6 worm cellular contexts compared by ENCODE assay signal in the genomic region with DNA sequence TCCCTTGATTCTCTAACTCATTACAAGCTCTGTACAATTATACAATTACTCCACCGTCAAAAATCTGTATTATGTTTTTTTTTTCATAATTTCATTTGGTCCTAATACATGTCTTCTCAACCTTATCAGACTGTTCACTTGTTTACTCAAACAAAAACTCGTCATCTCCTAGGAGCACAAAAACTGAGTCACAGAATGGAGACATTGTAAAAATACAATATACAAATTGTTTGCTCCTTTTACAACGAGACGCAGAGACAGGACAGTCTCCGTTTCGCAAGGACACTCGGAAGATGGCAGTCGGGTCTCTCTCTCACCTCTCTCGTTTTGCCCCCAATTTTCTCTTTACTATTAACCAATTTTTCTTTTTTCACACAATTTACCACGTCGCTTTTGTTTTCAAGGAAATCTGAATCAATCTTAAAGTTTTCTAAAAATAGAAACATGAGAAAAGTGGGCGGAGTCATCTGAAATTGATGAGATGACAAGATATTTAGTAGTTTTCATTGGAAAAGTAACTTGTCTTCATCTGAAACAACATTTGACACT.
A peak's percentile ranks its signal among the peaks of the same experiment; 100 is the strongest.
TF ChIP-seq lines count a peak whose summit lies in the region.

A gene (plus strand): TSS at position 499 of the 549 bp plus-strand sequence.

TF ChIP-seq in whole organism, L1 larva, 84 proteins besides CTCF, POLR2A, EP300 and RAD21:
- peak; percentile 1 for TF ChIP-seq nhr-90 (tag; optimal IDR thresholded peaks at IDR 0.05; lab: Kevin White, UChicago; ENCODE audit: poor library complexity)
- TF ChIP-seq blmp-1 (tag; optimal IDR thresholded peaks at IDR 0.05; lab: Kevin White, UChicago), result peak; percentile 3
- no peak for TF ChIP-seq fkh-8 (tag; optimal IDR thresholded peaks at IDR 0.05; lab: Kevin White, UChicago)
- no peak for TF ChIP-seq aly-2 (tag; optimal IDR thresholded peaks at IDR 0.05; lab: Kevin White, UChicago)
- no peak for TF ChIP-seq zag-1 (tag; optimal IDR thresholded peaks at IDR 0.05; lab: Kevin White, UChicago)
- TF ChIP-seq nhr-20 (tag; optimal IDR thresholded peaks at IDR 0.05; lab: Kevin White, UChicago), result peak; percentile 18
- TF ChIP-seq hlh-4 (tag; optimal IDR thresholded peaks at IDR 0.05; lab: Kevin White, UChicago), result no peak
- TF ChIP-seq elt-2 (tag; optimal IDR thresholded peaks at IDR 0.05; lab: Kevin White, UChicago), result peak; percentile 58
- peak in 1 of 2 experiments; percentile 30 for TF ChIP-seq lin-35 (GFP tag; optimal IDR thresholded peaks at IDR 0.05; lab: Kevin White, UChicago)
- no peak for TF ChIP-seq lin-39 (tag; optimal IDR thresholded peaks at IDR 0.05; lab: Kevin White, UChicago)
- no peak for TF ChIP-seq tbx-2 (tag; optimal IDR thresholded peaks at IDR 0.05; lab: Kevin White, UChicago)
- peak; percentile 23 for TF ChIP-seq nhr-77 (tag; optimal IDR thresholded peaks at IDR 0.05; lab: Kevin White, UChicago)
- TF ChIP-seq lir-3 (tag; optimal IDR thresholded peaks at IDR 0.05; lab: Kevin White, UChicago; ENCODE audit: poor library complexity), result peak; percentile 14
- peak; percentile 21 for TF ChIP-seq nhr-85 (tag; lab: Kevin White, UChicago)

TF ChIP-seq in whole organism, L2 larva, 48 proteins besides CTCF, POLR2A, EP300 and RAD21:
- TF ChIP-seq sma-3 (GFP tag; optimal IDR thresholded peaks at IDR 0.05; lab: Kevin White, UChicago) (peak; percentile 9), crh-2 (tag; optimal IDR thresholded peaks at IDR 0.05; lab: Kevin White, UChicago) (peak; percentile 7), gmeb-1 (tag; optimal IDR thresholded peaks at IDR 0.05; lab: Kevin White, UChicago) (peak; percentile 17), ztf-11 (tag; optimal IDR thresholded peaks at IDR 0.05; lab: Kevin White, UChicago) (no peak), elt-3 (tag; optimal IDR thresholded peaks at IDR 0.05; lab: Kevin White, UChicago) (no peak), sma-9 (GFP tag; optimal IDR thresholded peaks at IDR 0.05; lab: Kevin White, UChicago) (peak; percentile 21), sma-9 (tag; optimal IDR thresholded peaks at IDR 0.05; lab: Kevin White, UChicago) (no peak), lin-13 (GFP tag; optimal IDR thresholded peaks at IDR 0.05; lab: Kevin White, UChicago) (no peak), nhr-25 (tag; optimal IDR thresholded peaks at IDR 0.05; lab: Kevin White, UChicago) (peak; percentile 32), lsy-2 (tag; optimal IDR thresholded peaks at IDR 0.05; lab: Kevin White, UChicago) (peak in 1 of 2 experiments; percentile 8), fos-1 (tag; optimal IDR thresholded peaks at IDR 0.05; lab: Kevin White, UChicago) (peak; percentile 94)

TF ChIP-seq in whole organism, L3 larva, 47 proteins besides CTCF, POLR2A, EP300 and RAD21:
- peak; percentile 67 for TF ChIP-seq fos-1 (tag; optimal IDR thresholded peaks at IDR 0.05; lab: Kevin White, UChicago)
- TF ChIP-seq nhr-25 (tag; optimal IDR thresholded peaks at IDR 0.05; lab: Kevin White, UChicago), result peak; percentile 32
- peak; percentile 62 for TF ChIP-seq pqm-1 (tag; optimal IDR thresholded peaks at IDR 0.05; lab: Kevin White, UChicago)
- TF ChIP-seq nhr-23 (tag; optimal IDR thresholded peaks at IDR 0.05; lab: Kevin White, UChicago), result no peak
- TF ChIP-seq elt-2 (tag; optimal IDR thresholded peaks at IDR 0.05; lab: Kevin White, UChicago), result peak; percentile 67
- no peak for TF ChIP-seq hmg-11 (tag; optimal IDR thresholded peaks at IDR 0.05; lab: Kevin White, UChicago)
- TF ChIP-seq jun-1 (tag; optimal IDR thresholded peaks at IDR 0.05; lab: Kevin White, UChicago), result peak; percentile 33
- no peak for TF ChIP-seq nhr-76 (tag; optimal IDR thresholded peaks at IDR 0.05; lab: Kevin White, UChicago)
- no peak for TF ChIP-seq tbx-2 (tag; optimal IDR thresholded peaks at IDR 0.05; lab: Kevin White, UChicago)
- TF ChIP-seq pha-4 (tag; optimal IDR thresholded peaks at IDR 0.05; lab: Kevin White, UChicago), result peak; percentile 92
TF ChIP-seq in whole organism, L3 larva: peak in this region for 6.

TF ChIP-seq in whole organism, L4 larva, 104 proteins besides CTCF, POLR2A, EP300 and RAD21 (continues in another document):
- TF ChIP-seq lim-7 (GFP tag; IDR thresholded peaks at IDR 0.05; lab: Robert Waterston, UW), result no peak
- no peak for TF ChIP-seq F26F4.8 (GFP tag; conservative IDR thresholded peaks at IDR 0.05; lab: Robert Waterston, UW)
- peak; percentile 51 for TF ChIP-seq nhr-102 (tag; optimal IDR thresholded peaks at IDR 0.05; lab: Kevin White, UChicago)
- TF ChIP-seq zip-11 (GFP tag; IDR thresholded peaks at IDR 0.05; lab: Robert Waterston, UW), result no peak
- peak; percentile 72 for TF ChIP-seq dmd-6 (GFP tag; IDR thresholded peaks at IDR 0.05; lab: Robert Waterston, UW)
- TF ChIP-seq nhr-28 (tag; optimal IDR thresholded peaks at IDR 0.05; lab: Kevin White, UChicago), result peak; percentile 84
- TF ChIP-seq hlh-11 (tag; optimal IDR thresholded peaks at IDR 0.05; lab: Kevin White, UChicago), result peak; percentile 71
- no peak for TF ChIP-seq saeg-2 (GFP tag; IDR thresholded peaks at IDR 0.05; lab: Robert Waterston, UW)
- peak; percentile 49 for TF ChIP-seq mep-1 (tag; optimal IDR thresholded peaks at IDR 0.05; lab: Kevin White, UChicago)
- TF ChIP-seq zfp-3 (GFP tag; conservative IDR thresholded peaks at IDR 0.05; lab: Robert Waterston, UW), result no peak
- no peak for TF ChIP-seq ctbp-1 (GFP tag; IDR thresholded peaks at IDR 0.05; lab: Robert Waterston, UW)
- peak in 1 of 2 experiments; percentile 51 for TF ChIP-seq lsy-2 (tag; optimal IDR thresholded peaks at IDR 0.05; lab: Kevin White, UChicago)
- TF ChIP-seq gei-8 (GFP tag; optimal IDR thresholded peaks at IDR 0.05; lab: Kevin White, UChicago), result no peak
- peak; percentile 54 for TF ChIP-seq nhr-77 (tag; optimal IDR thresholded peaks at IDR 0.05; lab: Kevin White, UChicago)
- peak; percentile 56 for TF ChIP-seq mes-2 (tag; optimal IDR thresholded peaks at IDR 0.05; lab: Kevin White, UChicago; ENCODE audit: poor library complexity, severe bottlenecking)
- peak; percentile 69 for TF ChIP-seq pqm-1 (tag; optimal IDR thresholded peaks at IDR 0.05; lab: Kevin White, UChicago)
- TF ChIP-seq F37D6.2 (tag; optimal IDR thresholded peaks at IDR 0.05; lab: Kevin White, UChicago), result no peak
- peak; percentile 45 for TF ChIP-seq ama-1 (optimal IDR thresholded peaks at IDR 0.05; lab: Kevin White, UChicago)

TF ChIP-seq in whole organism, late embryonic, 69 proteins besides CTCF, POLR2A, EP300 and RAD21:
- TF ChIP-seq odd-2 (tag; optimal IDR thresholded peaks at IDR 0.05; lab: Kevin White, UChicago) (peak; percentile 3), hlh-8 (tag; optimal IDR thresholded peaks at IDR 0.05; lab: Kevin White, UChicago) (no peak), dve-1 (tag; optimal IDR thresholded peaks at IDR 0.05; lab: Kevin White, UChicago) (peak; percentile 50), ceh-2 (tag; optimal IDR thresholded peaks at IDR 0.05; lab: Kevin White, UChicago) (no peak)

TF ChIP-seq in whole organism, young adult, 124 proteins besides CTCF, POLR2A, EP300 and RAD21 (continues in another document):
- peak; percentile 29; the same call in 1 of the 2 replicates for TF ChIP-seq pbrm-1 (GFP tag; IDR thresholded peaks at IDR 0.05; lab: Robert Waterston, UW)
- TF ChIP-seq Y56A3A.18 (GFP tag; IDR thresholded peaks at IDR 0.05; lab: Robert Waterston, UW), result no peak
- TF ChIP-seq attf-6 (GFP tag; IDR thresholded peaks at IDR 0.05; lab: Robert Waterston, UW), result no peak
- TF ChIP-seq cebp-1 (GFP tag; IDR thresholded peaks at IDR 0.05; lab: Robert Waterston, UW), result no peak
- TF ChIP-seq cebp-1 (tag; optimal IDR thresholded peaks at IDR 0.05; lab: Kevin White, UChicago), result no peak
- 0 out of 2 replicates have a peak, but pooled peaks have one; percentile 15 for TF ChIP-seq nfyb-1 (GFP tag; IDR thresholded peaks at IDR 0.05; lab: Robert Waterston, UW)
- no peak for TF ChIP-seq mcd-1 (GFP tag; IDR thresholded peaks at IDR 0.05; lab: Robert Waterston, UW)
- TF ChIP-seq attf-3 (GFP tag; conservative IDR thresholded peaks at IDR 0.05; lab: Robert Waterston, UW), result 0 out of 2 replicates have a peak, but pooled peaks have one; percentile 23
- TF ChIP-seq hlh-12 (tag; optimal IDR thresholded peaks at IDR 0.05; lab: Kevin White, UChicago), result no peak
- TF ChIP-seq snpc-1.1 (tag; optimal IDR thresholded peaks at IDR 0.05; lab: Kevin White, UChicago; ENCODE audit: insufficient read depth), result no peak
- TF ChIP-seq Y67H2A.10 (GFP tag; conservative IDR thresholded peaks at IDR 0.05; lab: Robert Waterston, UW), result no peak
- TF ChIP-seq egrh-3 (GFP tag; IDR thresholded peaks at IDR 0.05; lab: Robert Waterston, UW), result no peak
- no peak for TF ChIP-seq aptf-3 (GFP tag; IDR thresholded peaks at IDR 0.05; lab: Robert Waterston, UW)
- no peak for TF ChIP-seq hsf-1 (GFP tag; IDR thresholded peaks at IDR 0.05; lab: Robert Waterston, UW)
- no peak for TF ChIP-seq madf-3 (GFP tag; IDR thresholded peaks at IDR 0.05; lab: Robert Waterston, UW)
- no peak for TF ChIP-seq F33H1.4 (GFP tag; IDR thresholded peaks at IDR 0.05; lab: Robert Waterston, UW)
- no peak for TF ChIP-seq F49E8.2 (tag; optimal IDR thresholded peaks at IDR 0.05; lab: Kevin White, UChicago; ENCODE audit: insufficient read depth)
- no peak for TF ChIP-seq lin-40 (tag; optimal IDR thresholded peaks at IDR 0.05; lab: Kevin White, UChicago)
- no peak for TF ChIP-seq lir-1 (GFP tag; conservative IDR thresholded peaks at IDR 0.05; lab: Robert Waterston, UW)
- TF ChIP-seq nhr-80 (tag; optimal IDR thresholded peaks at IDR 0.05; lab: Kevin White, UChicago), result peak; percentile 82
- 0 out of 2 replicates have a peak, but pooled peaks have one; percentile 16 for TF ChIP-seq hmg-1.2 (GFP tag; IDR thresholded peaks at IDR 0.05; lab: Robert Waterston, UW)
- no peak for TF ChIP-seq efl-1 (GFP tag; optimal IDR thresholded peaks at IDR 0.05; lab: Kevin White, UChicago)
- TF ChIP-seq let-607 (tag; optimal IDR thresholded peaks at IDR 0.05; lab: Kevin White, UChicago), result no peak
- no peak for TF ChIP-seq F57C9.4 (tag; optimal IDR thresholded peaks at IDR 0.05; lab: Kevin White, UChicago)
- TF ChIP-seq akir-1 (GFP tag; optimal IDR thresholded peaks at IDR 0.05; lab: Kevin White, UChicago), result no peak
- TF ChIP-seq madf-8 (GFP tag; conservative IDR thresholded peaks at IDR 0.05; lab: Robert Waterston, UW), result no peak
- TF ChIP-seq nhr-120 (GFP tag; IDR thresholded peaks at IDR 0.05; lab: Robert Waterston, UW), result no peak
- no peak for TF ChIP-seq snpc-1.3 (tag; optimal IDR thresholded peaks at IDR 0.05; lab: Kevin White, UChicago; ENCODE audit: insufficient read depth)
- no peak for TF ChIP-seq dpff-1 (tag; optimal IDR thresholded peaks at IDR 0.05; lab: Kevin White, UChicago)
- no peak for TF ChIP-seq bed-2 (GFP tag; IDR thresholded peaks at IDR 0.05; lab: Robert Waterston, UW)
- no peak for TF ChIP-seq Y79H2A.3 (GFP tag; conservative IDR thresholded peaks at IDR 0.05; lab: Robert Waterston, UW)
- TF ChIP-seq ztf-28 (GFP tag; IDR thresholded peaks at IDR 0.05; lab: Robert Waterston, UW), result no peak
- TF ChIP-seq lsl-1 (GFP tag; optimal IDR thresholded peaks at IDR 0.05; lab: Kevin White, UChicago), result no peak
- no peak for TF ChIP-seq sptf-2 (GFP tag; optimal IDR thresholded peaks at IDR 0.05; lab: Kevin White, UChicago)
- TF ChIP-seq attf-5 (GFP tag; optimal IDR thresholded peaks at IDR 0.05; lab: Kevin White, UChicago), result peak; percentile 15
